Worm (Caenorhabditis elegans): ENCODE data around the gene F52D2.7.

DNA sequence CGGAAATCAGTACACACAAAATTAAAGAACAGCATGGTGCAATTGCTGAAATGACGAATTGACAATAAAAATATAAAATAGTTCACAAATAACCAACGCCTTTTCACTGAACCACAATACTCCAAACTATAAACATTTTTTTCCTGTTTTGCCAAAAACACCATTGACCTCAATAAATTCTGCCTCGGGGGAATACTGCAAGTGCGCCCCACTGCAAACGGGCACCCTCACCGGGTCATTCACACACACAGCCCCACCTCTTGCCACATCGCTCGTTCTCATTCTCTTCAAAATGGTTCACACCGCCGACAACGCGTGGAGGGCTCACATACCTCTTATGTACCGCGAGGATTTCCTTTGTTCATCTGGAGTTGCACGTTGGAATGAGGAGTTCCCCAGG, 47.4 kb upstream of the F52D2.7 start, which contains the start of gene rgs-9:
- no peak for TF ChIP-seq dpl-1 (GFP tag; optimal IDR thresholded peaks at IDR 0.05)
- no peak for TF ChIP-seq ama-1 (optimal IDR thresholded peaks at IDR 0.05)
- no peak for TF ChIP-seq rbr-2 (tag; optimal IDR thresholded peaks at IDR 0.05)
- TF ChIP-seq nhr-237 (tag; optimal IDR thresholded peaks at IDR 0.05), result no peak
- no peak for TF ChIP-seq jun-1 (tag; optimal IDR thresholded peaks at IDR 0.05)
- no peak for TF ChIP-seq daf-16 (GFP tag; optimal IDR thresholded peaks at IDR 0.05)
- TF ChIP-seq daf-16 (tag; optimal IDR thresholded peaks at IDR 0.05), result no peak
- no peak for TF ChIP-seq zip-11 (GFP tag; IDR thresholded peaks at IDR 0.05)
- TF ChIP-seq zfp-2 (tag; optimal IDR thresholded peaks at IDR 0.05), result no peak

All from whole organism, L4 larva.